Fruit fly (Drosophila melanogaster) whole organism, embryonic: ENCODE measurements around the gene Tango9.

Source experiments
- Atf-2 ChIP-seq: fragments of 200-800 bp; sonication (Bioruptor generic); optimal IDR thresholded peaks from 2 replicates; lab custom pipeline; 2016; ENCODE audit warnings: missing biosample characterization, missing genetic modification characterization
- B-H1 ChIP-seq: fragments of 200-800 bp; sonication (Bioruptor generic); IDR thresholded peaks from 3 replicates; pipeline ENCODE4 v1.3.6; 2022; ENCODE audit warnings: missing biosample characterization, missing genetic modification characterization
- CG10565 ChIP-seq: fragments of 200-800 bp; sonication (Bioruptor generic); optimal IDR thresholded peaks from 3 replicates; lab custom pipeline; 2016; ENCODE audit warnings: missing biosample characterization, mild to moderate bottlenecking, missing genetic modification characterization
- CG10979 ChIP-seq: fragments of 200-800 bp; sonication (Bioruptor generic); optimal IDR thresholded peaks from 2 replicates; lab custom pipeline; 2018; ENCODE audit warnings: missing biosample characterization, mild to moderate bottlenecking, missing genetic modification characterization, moderate library complexity
- CG11504 ChIP-seq: fragments of 200-800 bp; sonication (Bioruptor generic); optimal IDR thresholded peaks from 3 replicates; lab custom pipeline; 2019; ENCODE audit warnings: missing biosample characterization, mild to moderate bottlenecking, missing genetic modification characterization, moderate library complexity
- CG12219 ChIP-seq: fragments of 200-800 bp; sonication (Bioruptor generic); optimal IDR thresholded peaks from 3 replicates; lab custom pipeline; 2018; ENCODE audit warnings: missing biosample characterization, mild to moderate bottlenecking, missing genetic modification characterization
- CG17802 ChIP-seq: fragments of 200-800 bp; sonication (Bioruptor generic); optimal IDR thresholded peaks from 2 replicates; lab custom pipeline; 2018; ENCODE audit warnings: missing biosample characterization, mild to moderate bottlenecking, missing genetic modification characterization, moderate library complexity
- CG3163 ChIP-seq: fragments of 200-800 bp; sonication (Bioruptor generic); optimal IDR thresholded peaks from 3 replicates; lab custom pipeline; 2016; ENCODE audit warnings: missing biosample characterization, missing genetic modification characterization
- CG32532 ChIP-seq: fragments of 200-800 bp; sonication (Bioruptor generic); IDR thresholded peaks from 2 replicates; pipeline ENCODE4 v1.3.6; 2022; ENCODE audit warnings: missing biosample characterization, missing genetic modification characterization
- CG43689 ChIP-seq: fragments of 200-800 bp; sonication (Bioruptor generic); IDR thresholded peaks from 2 replicates; pipeline ENCODE4 v1.3.6; 2022; ENCODE audit warnings: missing biosample characterization, missing genetic modification characterization
- CG4820 ChIP-seq: fragments of 200-800 bp; sonication (Bioruptor generic); optimal IDR thresholded peaks from 3 replicates; lab custom pipeline; 2016; ENCODE audit warnings: missing biosample characterization, missing genetic modification characterization
- CG5180 ChIP-seq: fragments of 200-800 bp; sonication (Bioruptor generic); optimal IDR thresholded peaks from 3 replicates; lab custom pipeline; 2017; ENCODE audit warnings: missing biosample characterization, missing genetic modification characterization, mild to moderate bottlenecking, moderate library complexity, missing genetic modification reagents
- CG6765 ChIP-seq: fragments of 200-800 bp; sonication (Bioruptor generic); optimal IDR thresholded peaks from 3 replicates; lab custom pipeline; 2017; ENCODE audit warnings: missing biosample characterization, mild to moderate bottlenecking, missing genetic modification characterization
- CG6813 ChIP-seq: fragments of 200-800 bp; sonication (Bioruptor generic); optimal IDR thresholded peaks from 2 replicates; lab custom pipeline; 2017; ENCODE audit warnings: missing biosample characterization, missing genetic modification characterization, mild to moderate bottlenecking, moderate library complexity, missing genetic modification reagents
- CG7786 ChIP-seq: fragments of 200-800 bp; sonication (Bioruptor generic); optimal IDR thresholded peaks from 2 replicates; lab custom pipeline; 2016; ENCODE audit warnings: missing biosample characterization, missing genetic modification characterization
- CG7987 ChIP-seq: fragments of 200-800 bp; sonication (Bioruptor generic); optimal IDR thresholded peaks from 2 replicates; lab custom pipeline; 2018; ENCODE audit warnings: missing biosample characterization, mild to moderate bottlenecking, missing genetic modification characterization, moderate library complexity
- CG9817 ChIP-seq: fragments of 200-800 bp; sonication (Bioruptor generic); optimal IDR thresholded peaks from 2 replicates; lab custom pipeline; 2018; ENCODE audit warnings: missing biosample characterization, mild to moderate bottlenecking, missing genetic modification characterization, moderate library complexity
- CTCF ChIP-seq: fragments of 200-800 bp; sonication (Bioruptor generic); optimal IDR thresholded peaks from 2 replicates; lab custom pipeline; 2017; ENCODE audit warnings: missing biosample characterization, mild to moderate bottlenecking, missing genetic modification characterization, moderate library complexity
- E2f2 ChIP-seq: fragments of 200-800 bp; sonication (Bioruptor generic); IDR thresholded peaks from 2 replicates; pipeline ENCODE4 v1.3.6; 2022; ENCODE audit warnings: missing biosample characterization, missing genetic modification characterization
- Hmr ChIP-seq: fragments of 200-800 bp; sonication (Bioruptor generic); optimal IDR thresholded peaks from 3 replicates; lab custom pipeline; 2017; ENCODE audit warnings: mild to moderate bottlenecking, missing biosample characterization, missing genetic modification reagents, missing genetic modification characterization
- Hr78 ChIP-seq, 2 experiments: fragments of 200-800 bp in 1 of 2; fragments of >200 bp in 1 of 2; sonication (Bioruptor generic) in 1 of 2; optimal IDR thresholded peaks; 2 replicates each; lab custom pipeline; 2017 to 2019; ENCODE audit warnings: missing biosample characterization in 2 of 2, missing genetic modification characterization in 2 of 2, mild to moderate bottlenecking in 1 of 2, moderate library complexity in 1 of 2
- Hsf ChIP-seq: fragments of 200-800 bp; sonication (Bioruptor generic); optimal IDR thresholded peaks from 3 replicates; lab custom pipeline; 2016; ENCODE audit warnings: missing biosample characterization, missing genetic modification characterization
- Lim3 ChIP-seq: fragments of 200-800 bp; sonication (Bioruptor generic); IDR thresholded peaks from 2 replicates; pipeline ENCODE4 v1.3.6; 2022; ENCODE audit warnings: missing biosample characterization, missing genetic modification characterization
- Max ChIP-seq: fragments of 200-800 bp; sonication (Bioruptor generic); optimal IDR thresholded peaks from 2 replicates; lab custom pipeline; 2016; ENCODE audit warnings: missing biosample characterization, mild to moderate bottlenecking, missing genetic modification characterization
- Med ChIP-seq: fragments of 200-800 bp; sonication (Bioruptor generic); peaks from one replicate; lab custom pipeline; 2016; ENCODE audit warnings: missing biosample characterization, missing genetic modification characterization, mild to moderate bottlenecking, inconsistent platforms, moderate library complexity
- Nf-YA ChIP-seq: fragments of 200-800 bp; sonication (Bioruptor generic); IDR thresholded peaks from 2 replicates; pipeline ENCODE4 v1.3.6; 2022; ENCODE audit warnings: missing biosample characterization, missing genetic modification characterization
- Oaz ChIP-seq: fragments of 200-800 bp; sonication (Bioruptor generic); IDR thresholded peaks from 2 replicates; pipeline ENCODE4 v1.3.6; 2022; ENCODE audit warnings: missing biosample characterization, missing genetic modification characterization
- Optix ChIP-seq: fragments of 200-800 bp; sonication (Bioruptor generic); IDR thresholded peaks from 3 replicates; pipeline ENCODE4 v1.3.6; 2022; ENCODE audit warnings: missing biosample characterization, missing genetic modification characterization
- Six4 ChIP-seq: fragments of 200-800 bp; sonication (Bioruptor generic); optimal IDR thresholded peaks from 2 replicates; lab custom pipeline; 2016; ENCODE audit warnings: missing biosample characterization, missing genetic modification characterization
- Trl ChIP-seq, 3 experiments: fragments of >200 bp in 2 of 3; fragments of 200-800 bp in 1 of 3; sonication (Bioruptor generic) in 1 of 3; optimal IDR thresholded peaks; 2 replicates in 1 of 3; 3 replicates in 2 of 3; lab custom pipeline; 2016 to 2017; ENCODE audit warnings: missing biosample characterization in 1 of 3, missing genetic modification characterization in 1 of 3
- YL-1 ChIP-seq: fragments of 200-800 bp; sonication (Bioruptor generic); optimal IDR thresholded peaks from 3 replicates; lab custom pipeline; 2017; ENCODE audit warnings: missing biosample characterization, mild to moderate bottlenecking, missing genetic modification characterization
- ac ChIP-seq: fragments of 200-800 bp; sonication (Bioruptor generic); optimal IDR thresholded peaks from 3 replicates; lab custom pipeline; 2017; ENCODE audit warnings: missing biosample characterization, mild to moderate bottlenecking, missing genetic modification characterization
- ara ChIP-seq: fragments of 200-800 bp; sonication (Bioruptor generic); IDR thresholded peaks from 2 replicates; pipeline ENCODE4 v1.3.6; 2022; ENCODE audit warnings: missing biosample characterization, missing genetic modification characterization
- bsh ChIP-seq, 2 experiments: fragments of 200-800 bp; sonication (Bioruptor generic); optimal IDR thresholded peaks; 2 replicates each; lab custom pipeline; 2017 to 2018; ENCODE audit warnings: mild to moderate bottlenecking in 2 of 2, missing biosample characterization in 2 of 2, missing genetic modification characterization in 2 of 2, moderate library complexity in 1 of 2
- chn ChIP-seq: fragments of 200-800 bp; sonication (Bioruptor generic); optimal IDR thresholded peaks from 2 replicates; lab custom pipeline; 2016; ENCODE audit warnings: missing biosample characterization, missing genetic modification characterization
- crp ChIP-seq, 2 experiments: fragments of 200-800 bp; sonication (Bioruptor generic); optimal IDR thresholded peaks; 2 replicates in 1 of 2; 3 replicates in 1 of 2; lab custom pipeline; 2017; ENCODE audit warnings: missing biosample characterization in 2 of 2, missing genetic modification characterization in 2 of 2, mild to moderate bottlenecking in 1 of 2, moderate library complexity in 1 of 2
- disco-r ChIP-seq: fragments of 200-800 bp; sonication (Bioruptor generic); optimal IDR thresholded peaks from 2 replicates; lab custom pipeline; 2016; ENCODE audit warnings: missing biosample characterization, missing genetic modification characterization
- dpn ChIP-seq, 2 experiments: fragments of 200-800 bp; sonication (Bioruptor generic); optimal IDR thresholded peaks; 3 replicates each; lab custom pipeline; 2016; ENCODE audit warnings: missing biosample characterization in 2 of 2, missing genetic modification characterization in 2 of 2
- gsb-n ChIP-seq: fragments of 200-800 bp; sonication (Bioruptor generic); optimal IDR thresholded peaks from 3 replicates; lab custom pipeline; 2018; ENCODE audit warnings: missing biosample characterization, mild to moderate bottlenecking, missing genetic modification characterization
- ham ChIP-seq: fragments of 200-800 bp; sonication (Bioruptor generic); IDR thresholded peaks from 2 replicates; pipeline ENCODE4 v1.3.6; 2022; ENCODE audit warnings: missing biosample characterization, missing genetic modification characterization
- insv ChIP-seq, 2 experiments: fragments of 200-800 bp; sonication (Bioruptor generic); optimal IDR thresholded peaks; 3 replicates each; lab custom pipeline; 2016 to 2018; ENCODE audit warnings: missing biosample characterization in 2 of 2, missing genetic modification characterization in 2 of 2
- kni ChIP-seq: fragments of 200-800 bp; sonication (Bioruptor generic); optimal IDR thresholded peaks from 3 replicates; lab custom pipeline; 2017; ENCODE audit warnings: mild to moderate bottlenecking, missing biosample characterization, missing genetic modification reagents, missing genetic modification characterization
- pros ChIP-seq: fragments of 200-800 bp; sonication (Bioruptor generic); optimal IDR thresholded peaks from 3 replicates; lab custom pipeline; 2019; ENCODE audit warnings: missing biosample characterization, mild to moderate bottlenecking, missing genetic modification characterization, moderate library complexity
- psq ChIP-seq: fragments of 200-800 bp; sonication (Bioruptor generic); optimal IDR thresholded peaks from 2 replicates; lab custom pipeline; 2017; ENCODE audit warnings: missing biosample characterization, missing genetic modification characterization
- row ChIP-seq: fragments of 200-800 bp; sonication (Bioruptor generic); IDR thresholded peaks from 3 replicates; pipeline ENCODE4 v1.3.6; 2022; ENCODE audit warnings: missing biosample characterization, missing genetic modification characterization
- sc ChIP-seq, 3 experiments: fragments of >200 bp in 2 of 3; fragments of 200-800 bp in 1 of 3; sonication (Bioruptor generic) in 1 of 3; optimal IDR thresholded peaks; 2 replicates in 2 of 3; 3 replicates in 1 of 3; lab custom pipeline; 2017; ENCODE audit warnings: mild to moderate bottlenecking in 1 of 3, missing biosample characterization in 1 of 3, missing genetic modification characterization in 1 of 3, missing genetic modification reagents in 1 of 3
- sens-2 ChIP-seq: fragments of 200-800 bp; sonication (Bioruptor generic); IDR thresholded peaks from 2 replicates; pipeline ENCODE4 v1.3.6; 2022; ENCODE audit warnings: missing biosample characterization, missing genetic modification characterization
- seq ChIP-seq: fragments of 200-800 bp; sonication (Bioruptor generic); IDR thresholded peaks from 2 replicates; pipeline ENCODE4 v1.3.6; 2022; ENCODE audit warnings: missing biosample characterization, missing genetic modification characterization
- slbo ChIP-seq: fragments of 200-800 bp; sonication (Bioruptor generic); IDR thresholded peaks from 2 replicates; pipeline ENCODE4 v1.3.6; 2022; ENCODE audit warnings: missing biosample characterization, missing genetic modification characterization

Gene Tango9

dm6 chr3R:11947079-11947869 is 27.4 kb downstream of the Tango9 start (continued):
- TF ChIP-seq Hmr (GFP tag; lab: Kevin White, UChicago) (peak; percentile 26), insv (GFP tag; optimal IDR thresholded peaks at IDR 0.05; lab: Kevin White, UChicago) (no peak), sens-2 (no peak), E2f2 (GFP tag; lab: Robert Waterston, UW) (peak; percentile 7; the same call in 1 of the 2 replicates), kni (GFP tag; lab: Kevin White, UChicago) (peak; percentile 46), Oaz (no peak; the same call in 1 of the 2 replicates), psq (GFP tag; lab: Kevin White, UChicago) (no peak), CG3163 (GFP tag; lab: Kevin White, UChicago) (no peak), Hr78 (GFP tag; optimal IDR thresholded peaks at IDR 0.05; lab: Kevin White, UChicago) (no peak), Max (GFP tag; lab: Kevin White, UChicago) (no peak), Hsf (GFP tag; lab: Kevin White, UChicago) (peak; percentile 6), seq (GFP tag; lab: Robert Waterston, UW) (no peak), CG11504 (peak; percentile 29), B-H1 (no peak), CG17802 (no peak), Nf-YA (GFP tag; lab: Robert Waterston, UW) (no peak), dpn (GFP tag; optimal IDR thresholded peaks at IDR 0.05; lab: Kevin White, UChicago) (peak in 1 of 2 experiments; percentile 29), sc (optimal IDR thresholded peaks at IDR 0.05; lab: Kevin White, UChicago) (no peak), sc (GFP tag; optimal IDR thresholded peaks at IDR 0.05; lab: Kevin White, UChicago) (no peak), Lim3 (GFP tag; lab: Robert Waterston, UW) (no peak), CG10565 (GFP tag; lab: Kevin White, UChicago) (no peak), CG43689 (GFP tag; lab: Robert Waterston, UW) (no peak), disco-r (GFP tag; lab: Kevin White, UChicago) (no peak), CG6813 (GFP tag; lab: Kevin White, UChicago) (no peak), gsb-n (tag; lab: Kevin White, UChicago) (no peak), bsh (GFP tag; optimal IDR thresholded peaks at IDR 0.05; lab: Kevin White, UChicago) (peak in 1 of 2 experiments; percentile 19), Atf-2 (GFP tag; lab: Kevin White, UChicago) (no peak), pros (GFP tag; lab: Kevin White, UChicago) (no peak), CTCF (no peak), row (GFP tag; lab: Robert Waterston, UW) (peak; percentile 56), chn (peak; percentile 18), CG10979 (tag; lab: Kevin White, UChicago) (no peak), CG5180 (GFP tag; lab: Kevin White, UChicago) (no peak), Trl (optimal IDR thresholded peaks at IDR 0.05; lab: Kevin White, UChicago) (no peak), Trl (GFP tag; optimal IDR thresholded peaks at IDR 0.05; lab: Kevin White, UChicago) (no peak), CG6765 (GFP tag; lab: Kevin White, UChicago) (no peak), ham (GFP tag; lab: Robert Waterston, UW) (no peak), ac (GFP tag; lab: Kevin White, UChicago) (no peak), Six4 (GFP tag; lab: Kevin White, UChicago) (no peak), crp (GFP tag; optimal IDR thresholded peaks at IDR 0.05; lab: Kevin White, UChicago) (no peak), Optix (GFP tag; lab: Robert Waterston, UW) (no peak), YL-1 (GFP tag; lab: Kevin White, UChicago) (no peak), CG7987 (GFP tag; lab: Kevin White, UChicago) (no peak), Med (GFP tag; lab: Kevin White, UChicago) (no peak), CG9817 (tag; lab: Kevin White, UChicago) (peak; percentile 3), CG4820 (no peak), ara (GFP tag; lab: Robert Waterston, UW) (no peak; the same call in 1 of the 2 replicates), CG7786 (GFP tag; lab: Kevin White, UChicago) (peak; percentile 15), CG32532 (GFP tag; lab: Robert Waterston, UW) (peak; percentile 49), CG12219 (no peak), slbo (peak; percentile 59)
